Worm (Caenorhabditis elegans) whole organism, L4 larva: ENCODE measurements around the gene C03G5.14.

ENCODE experiments used
- Y75B8A.6 ChIP-seq: fragments of 200-800 bp; sonication (Bioruptor generic); IDR thresholded peaks from 2 replicates; pipeline ENCODE4 v1.3.6; 2022; ENCODE audit warnings: missing genetic modification reagents, missing genetic modification characterization, missing compliant biosample characterization
- aha-1 ChIP-seq: fragments of 150-350 bp; peaks from one replicate; lab custom pipeline; 2014; ENCODE audit warnings: missing biosample characterization, missing genetic modification characterization
- ama-1 ChIP-seq: fragments of 150-350 bp; optimal IDR thresholded peaks from 2 replicates; lab custom pipeline; 2014; ENCODE audit warnings: inconsistent platforms, mixed read lengths
- ceh-62 ChIP-seq: sonication (generic microtip); optimal IDR thresholded peaks from 2 replicates; lab custom pipeline; 2017; ENCODE audit warnings: missing biosample characterization, missing genetic modification characterization
- mdl-1 ChIP-seq, 2 experiments: fragments of 150-350 bp in 1 of 2; sonication (generic microtip) in 1 of 2; optimal IDR thresholded peaks; 2 replicates each; lab custom pipeline; 2014 to 2017; ENCODE audit warnings: missing biosample characterization in 2 of 2, missing genetic modification characterization in 2 of 2

DNA sequence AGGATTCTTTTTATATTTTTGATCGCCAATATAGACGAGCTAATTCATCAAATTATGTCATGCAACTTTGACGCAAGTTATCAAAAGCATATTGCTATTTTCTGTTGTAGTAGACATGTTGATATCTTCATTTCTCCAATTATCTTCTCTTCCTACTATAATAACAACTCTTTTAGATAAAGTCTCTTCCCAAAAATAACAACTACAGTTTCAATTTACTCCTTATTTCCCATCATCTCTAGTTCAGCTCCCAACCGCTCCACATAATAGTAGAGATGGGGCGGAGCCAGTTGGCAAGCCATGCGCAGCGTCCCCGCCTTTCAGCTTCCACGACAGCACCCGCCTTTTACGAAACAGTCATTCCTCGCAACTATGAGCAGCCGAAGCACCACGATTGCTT is 6.2 kb downstream of the C03G5.14 start, which contains the start of gene flp-5:
- TF ChIP-seq ama-1 (lab: Kevin White, UChicago) (no peak), aha-1 (tag; lab: Kevin White, UChicago) (no peak), mdl-1 (tag; optimal IDR thresholded peaks at IDR 0.05; lab: Kevin White, UChicago) (no peak), Y75B8A.6 (GFP tag; lab: Robert Waterston, UW) (no peak), ceh-62 (tag; lab: Kevin White, UChicago) (no peak)
